Worm (Caenorhabditis elegans): ENCODE measurements around the gene F40G9.7.

DNA sequence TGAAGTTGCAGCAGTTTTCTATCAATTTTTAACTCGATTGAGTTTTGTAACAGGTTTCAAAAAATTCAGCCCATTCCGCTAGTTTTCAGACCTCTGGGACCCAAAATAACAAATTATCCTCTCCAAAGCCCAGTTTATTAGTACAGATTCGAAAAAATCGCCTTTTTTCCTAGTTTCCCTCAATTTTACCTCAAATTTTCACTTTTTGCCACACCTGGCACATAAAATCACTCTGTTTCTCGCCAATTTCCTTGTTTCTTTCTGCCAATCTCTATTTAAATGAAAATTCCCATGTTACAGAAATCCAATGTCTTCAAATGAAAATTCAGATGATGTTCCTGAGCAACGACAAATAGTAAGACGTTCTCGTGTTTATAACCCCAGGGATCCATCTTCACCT is 33.4 kb upstream of the F40G9.7 start, which contains the start of gene pals-22:
- no peak for TF ChIP-seq zfp-3 (GFP tag; conservative IDR thresholded peaks at IDR 0.05)
- no peak for TF ChIP-seq nhr-28 (tag; optimal IDR thresholded peaks at IDR 0.05)
- no peak for TF ChIP-seq R02D3.7 (tag; optimal IDR thresholded peaks at IDR 0.05)
- no peak for TF ChIP-seq ces-1 (GFP tag; optimal IDR thresholded peaks at IDR 0.05)
- TF ChIP-seq nhr-76 (tag; optimal IDR thresholded peaks at IDR 0.05): no peak
- TF ChIP-seq egl-27 (tag; optimal IDR thresholded peaks at IDR 0.05): no peak
- TF ChIP-seq unc-62 (GFP tag; optimal IDR thresholded peaks at IDR 0.05 in 1 of 2): no peak
- no peak for TF ChIP-seq unc-62 (tag; optimal IDR thresholded peaks at IDR 0.05)
- no peak for TF ChIP-seq unc-130 (GFP tag; optimal IDR thresholded peaks at IDR 0.05)
- TF ChIP-seq fkh-10 (GFP tag; optimal IDR thresholded peaks at IDR 0.05): no peak
- no peak for TF ChIP-seq ZK546.5 (tag; optimal IDR thresholded peaks at IDR 0.05)

All from whole organism, L4 larva.